Worm (Caenorhabditis elegans): ENCODE results near the gene Y59H11AR.10.

- TF ChIP-seq cog-1 (tag; optimal IDR thresholded peaks at IDR 0.05): no peak
- no peak for TF ChIP-seq flt-1 (GFP tag; IDR thresholded peaks at IDR 0.05)
- no peak for TF ChIP-seq med-1 (GFP tag; optimal IDR thresholded peaks at IDR 0.05; ENCODE audit: insufficient read depth)
- TF ChIP-seq ztf-29 (GFP tag; IDR thresholded peaks at IDR 0.05): no peak
- no peak for TF ChIP-seq tab-1 (GFP tag; IDR thresholded peaks at IDR 0.05)
- TF ChIP-seq T22C8.4 (GFP tag; IDR thresholded peaks at IDR 0.05): no peak
- no peak for TF ChIP-seq ztf-23 (GFP tag; IDR thresholded peaks at IDR 0.05)
- no peak for TF ChIP-seq ref-1 (GFP tag; conservative IDR thresholded peaks at IDR 0.05)
These were observed 25.3 kb downstream of the Y59H11AR.10 start for ce11 chrIV:8628262-8628661.
